Worm (Caenorhabditis elegans) whole organism, L3 larva: ENCODE measurements around the gene dyf-18.
"Not testable (repeated sequence)": the region's sequence is repeated elsewhere in the genome, so short reads cannot be mapped to it uniquely, and the experiment has no call there.

ENCODE experiments used
- ZK546.5 ChIP-seq: sonication (generic microtip); optimal IDR thresholded peaks from 2 replicates; lab custom pipeline; 2017; ENCODE audit warnings: missing biosample characterization, missing genetic modification characterization
- aly-2 ChIP-seq: fragments of 150-350 bp; optimal IDR thresholded peaks from 2 replicates; lab custom pipeline; 2014; ENCODE audit warnings: missing biosample characterization, missing genetic modification characterization
- ama-1 ChIP-seq: fragments of 150-350 bp; optimal IDR thresholded peaks from 2 replicates; lab custom pipeline; 2018
- ceh-16 ChIP-seq: sonication (generic microtip); optimal IDR thresholded peaks from 2 replicates; lab custom pipeline; 2017; ENCODE audit warnings: missing biosample characterization, missing genetic modification characterization
- daf-12 ChIP-seq: fragments of 150-350 bp; optimal IDR thresholded peaks from 2 replicates; lab custom pipeline; 2014; ENCODE audit warnings: missing biosample characterization, missing genetic modification reagents, missing genetic modification characterization
- egl-27 ChIP-seq: sonication (generic microtip); optimal IDR thresholded peaks from 4 replicates; lab custom pipeline; 2017; ENCODE audit warnings: missing biosample characterization, missing genetic modification reagents, missing genetic modification characterization
- egl-5 ChIP-seq: fragments of 150-350 bp; optimal IDR thresholded peaks from 2 replicates; lab custom pipeline; 2017; ENCODE audit warnings: missing biosample characterization, missing genetic modification reagents, missing genetic modification characterization, inconsistent platforms
- elt-1 ChIP-seq: fragments of 150-350 bp; optimal IDR thresholded peaks from 2 replicates; lab custom pipeline; 2014; ENCODE audit warnings: missing biosample characterization, missing genetic modification characterization
- elt-2 ChIP-seq: sonication (generic microtip); optimal IDR thresholded peaks from 2 replicates; lab custom pipeline; 2016; ENCODE audit warnings: missing genetic modification reagents, mild to moderate bottlenecking, missing genetic modification characterization, missing compliant biosample characterization
- elt-3 ChIP-seq, 3 experiments: fragments of 150-350 bp in 1 of 3; sonication (generic microtip) in 2 of 3; optimal IDR thresholded peaks; 2 replicates in 2 of 3; 4 replicates in 1 of 3; lab custom pipeline; 2014 to 2017; ENCODE audit warnings: missing biosample characterization in 3 of 3, missing genetic modification characterization in 3 of 3
- eor-1 ChIP-seq, 2 experiments: fragments of 150-350 bp; optimal IDR thresholded peaks; 2 replicates each; lab custom pipeline; 2014 to 2018; ENCODE audit warnings: missing biosample characterization in 2 of 2, missing genetic modification characterization in 2 of 2
- fkh-10 ChIP-seq: sonication (generic microtip); optimal IDR thresholded peaks from 2 replicates; lab custom pipeline; 2017; ENCODE audit warnings: missing biosample characterization, missing genetic modification reagents, missing genetic modification characterization
- fos-1 ChIP-seq: fragments of 150-350 bp; optimal IDR thresholded peaks from 2 replicates; lab custom pipeline; 2014; ENCODE audit warnings: missing biosample characterization, missing genetic modification characterization
- hmg-11 ChIP-seq: sonication (generic microtip); optimal IDR thresholded peaks from 2 replicates; lab custom pipeline; 2016; ENCODE audit warnings: missing genetic modification characterization, missing compliant biosample characterization
- lin-15B ChIP-seq: fragments of 150-350 bp; optimal IDR thresholded peaks from 2 replicates; lab custom pipeline; 2014; ENCODE audit warnings: missing biosample characterization, missing genetic modification characterization
- lin-39 ChIP-seq: fragments of 150-350 bp; optimal IDR thresholded peaks from 2 replicates; lab custom pipeline; 2018; ENCODE audit warnings: missing biosample characterization, missing genetic modification reagents, missing genetic modification characterization
- lsy-12 ChIP-seq: sonication (generic microtip); optimal IDR thresholded peaks from 2 replicates; lab custom pipeline; 2016; ENCODE audit warnings: mild to moderate bottlenecking, missing genetic modification characterization, missing compliant biosample characterization
- mdl-1 ChIP-seq: fragments of 150-350 bp; optimal IDR thresholded peaks from 2 replicates; lab custom pipeline; 2014; ENCODE audit warnings: missing biosample characterization, missing genetic modification characterization
- mml-1 ChIP-seq: fragments of 150-350 bp; sonication (generic microtip); optimal IDR thresholded peaks from 3 replicates; lab custom pipeline; 2014; ENCODE audit warnings: missing biosample characterization, missing genetic modification characterization
- nfya-1 ChIP-seq: sonication (generic microtip); optimal IDR thresholded peaks from 2 replicates; lab custom pipeline; 2017; ENCODE audit warnings: missing genetic modification characterization, mild to moderate bottlenecking, missing compliant biosample characterization, antibody characterized with exemption, moderate library complexity; ENCODE audit not compliant: insufficient read depth
- nhr-11 ChIP-seq: fragments of 150-350 bp; optimal IDR thresholded peaks from 2 replicates; lab custom pipeline; 2014; ENCODE audit warnings: missing biosample characterization, missing genetic modification characterization
- nhr-12 ChIP-seq: fragments of 150-350 bp; optimal IDR thresholded peaks from 2 replicates; lab custom pipeline; 2014; ENCODE audit warnings: missing biosample characterization, missing genetic modification characterization
- nhr-23 ChIP-seq: fragments of 150-350 bp; optimal IDR thresholded peaks from 2 replicates; lab custom pipeline; 2014; ENCODE audit warnings: missing biosample characterization, missing genetic modification reagents, missing genetic modification characterization
- nhr-237 ChIP-seq: fragments of 150-350 bp; optimal IDR thresholded peaks from 2 replicates; lab custom pipeline; 2014; ENCODE audit warnings: missing biosample characterization, missing genetic modification characterization
- nhr-25 ChIP-seq: sonication (generic microtip); optimal IDR thresholded peaks from 2 replicates; lab custom pipeline; 2017; ENCODE audit warnings: missing biosample characterization, missing genetic modification characterization
- nhr-28 ChIP-seq: fragments of 150-350 bp; optimal IDR thresholded peaks from 2 replicates; lab custom pipeline; 2014; ENCODE audit warnings: missing biosample characterization, missing genetic modification characterization
- nhr-43 ChIP-seq: sonication (generic microtip); optimal IDR thresholded peaks from 2 replicates; lab custom pipeline; 2016; ENCODE audit warnings: mild to moderate bottlenecking, missing genetic modification characterization, missing compliant biosample characterization; ENCODE audit not compliant: poor library complexity, severe bottlenecking
- nhr-67 ChIP-seq: fragments of 150-350 bp; optimal IDR thresholded peaks from 2 replicates; lab custom pipeline; 2014; ENCODE audit warnings: missing biosample characterization, missing genetic modification characterization
- nhr-77 ChIP-seq: fragments of 150-350 bp; optimal IDR thresholded peaks from 2 replicates; lab custom pipeline; 2014; ENCODE audit warnings: missing biosample characterization, missing genetic modification characterization
- pha-4 ChIP-seq: fragments of 150-350 bp; optimal IDR thresholded peaks from 2 replicates; lab custom pipeline; 2014; ENCODE audit warnings: missing biosample characterization, missing genetic modification reagents, missing genetic modification characterization
- skn-1 ChIP-seq: fragments of 150-350 bp; optimal IDR thresholded peaks from 2 replicates; lab custom pipeline; 2014; ENCODE audit warnings: missing biosample characterization, missing genetic modification characterization
- snpc-4 ChIP-seq: fragments of 150-350 bp; optimal IDR thresholded peaks from 2 replicates; lab custom pipeline; 2014; ENCODE audit warnings: missing biosample characterization, missing genetic modification characterization
- tbx-2 ChIP-seq: sonication (generic microtip); optimal IDR thresholded peaks from 2 replicates; lab custom pipeline; 2016; ENCODE audit warnings: mild to moderate bottlenecking, missing genetic modification characterization, missing compliant biosample characterization
- unc-62 ChIP-seq: fragments of 150-350 bp; sonication (generic microtip); optimal IDR thresholded peaks from 4 replicates; lab custom pipeline; 2014; ENCODE audit warnings: missing biosample characterization, missing genetic modification reagents, missing genetic modification characterization
- ztf-11 ChIP-seq: fragments of 150-350 bp; optimal IDR thresholded peaks from 2 replicates; lab custom pipeline; 2014; ENCODE audit warnings: missing biosample characterization, missing genetic modification characterization
- ztf-4 ChIP-seq: fragments of 150-350 bp; optimal IDR thresholded peaks from 2 replicates; lab custom pipeline; 2014; ENCODE audit warnings: missing biosample characterization, missing genetic modification characterization

The dyf-18 gene

ce11 chrIV:11801078-11801477 is at the start of gene dyf-18:
Gene dyf-18, minus strand, starts transcription at chrIV:11801178.
- no peak for TF ChIP-seq ztf-4 (tag; lab: Kevin White, UChicago)
- no peak for TF ChIP-seq nhr-25 (tag; lab: Kevin White, UChicago)
- no peak for TF ChIP-seq lin-39 (tag; lab: Kevin White, UChicago)
- no peak for TF ChIP-seq nhr-43 (tag; lab: Kevin White, UChicago)

- no peak for TF ChIP-seq fos-1
- TF ChIP-seq nhr-12 = no peak
- no peak for TF ChIP-seq mml-1 (tag; lab: Kevin White, UChicago)
- no peak for TF ChIP-seq ztf-4 (tag; lab: Kevin White, UChicago)
- no peak for TF ChIP-seq aly-2 (tag; lab: Kevin White, UChicago)
Observed at ce11 chrIV:11847771-11848312, 46.9 kb upstream of the dyf-18 start, which contains the start of the genes F38H4.6 and F38H4.4. Gene F38H4.6, minus strand, starts transcription at chrIV:11847871. Gene F38H4.4, plus strand, starts transcription at chrIV:11848262.

- no peak for TF ChIP-seq nhr-25 (tag; lab: Kevin White, UChicago)
- TF ChIP-seq pha-4 = peak; percentile 56
Observed at ce11 chrIV:11842121-11842520, 41.1 kb upstream of the dyf-18 start, which contains the start of gene F38H4.3. Gene F38H4.3, plus strand, starts transcription at chrIV:11842421.

- TF ChIP-seq ZK546.5 (tag; lab: Kevin White, UChicago) (no peak), elt-2 (no peak), ztf-11 (no peak), nhr-25 (tag; lab: Kevin White, UChicago) (no peak), aly-2 (tag; lab: Kevin White, UChicago) (no peak), unc-62 (no peak), eor-1 (tag; optimal IDR thresholded peaks at IDR 0.05; lab: Kevin White, UChicago) (no peak), egl-5 (tag; lab: Kevin White, UChicago) (no peak), daf-12 (tag; lab: Kevin White, UChicago) (no peak), mml-1 (tag; lab: Kevin White, UChicago) (no peak), tbx-2 (tag; lab: Kevin White, UChicago) (no peak), lin-15B (no peak), nhr-28 (tag; lab: Kevin White, UChicago) (no peak), nhr-43 (tag; lab: Kevin White, UChicago) (no peak), elt-3 (tag; optimal IDR thresholded peaks at IDR 0.05; lab: Kevin White, UChicago) (no peak), nhr-12 (no peak), hmg-11 (no peak), skn-1 (no peak), nhr-237 (tag; lab: Kevin White, UChicago) (no peak), nhr-77 (tag; lab: Kevin White, UChicago) (no peak)
- TF ChIP-seq, all 47 proteins: peak for 0
Observed at ce11 chrIV:11838657-11839056, 37.7 kb upstream of the dyf-18 start, which contains the start of gene fbxb-3. Gene fbxb-3, plus strand, starts transcription at chrIV:11838957.

- no peak for TF ChIP-seq mdl-1 (tag; lab: Kevin White, UChicago)
- TF ChIP-seq fkh-10 (GFP tag; lab: Kevin White, UChicago) = no peak
- no peak for TF ChIP-seq elt-1
- no peak for TF ChIP-seq ceh-16 (tag; lab: Kevin White, UChicago)
- no peak for TF ChIP-seq ztf-11
Observed at ce11 chrIV:11833456-11833855, 32.5 kb upstream of the dyf-18 start, which contains the start of gene M117.4. Gene M117.4, minus strand, starts transcription at chrIV:11833556.

- TF ChIP-seq ZK546.5, egl-5, nhr-11 (tag; lab: Kevin White, UChicago): not testable (repeated sequence)
Observed at ce11 chrIV:11828012-11828411, 27.0 kb upstream of the dyf-18 start, which contains the start of gene M117.6. Gene M117.6, minus strand, starts transcription at chrIV:11828112.

ce11 chrIV:11822454-11822853 is 21.5 kb upstream of the dyf-18 start:
- TF ChIP-seq fkh-10 (GFP tag; lab: Kevin White, UChicago) (no peak), ama-1 (lab: Kevin White, UChicago) (peak; percentile 30), skn-1 (no peak), snpc-4 (peak; percentile 60), pha-4 (peak; percentile 40), ztf-11 (no peak), lin-15B (peak; percentile 71), ZK546.5 (tag; lab: Kevin White, UChicago) (no peak), eor-1 (tag; optimal IDR thresholded peaks at IDR 0.05; lab: Kevin White, UChicago) (no peak), nhr-23 (tag; lab: Kevin White, UChicago) (peak; percentile 55), nhr-67 (tag; lab: Kevin White, UChicago) (no peak), egl-27 (tag; lab: Kevin White, UChicago) (no peak), elt-2 (no peak), nhr-11 (tag; lab: Kevin White, UChicago) (no peak), nfya-1 (peak; percentile 70), hmg-11 (peak; percentile 16), nhr-237 (tag; lab: Kevin White, UChicago) (no peak), lin-39 (tag; lab: Kevin White, UChicago) (peak; percentile 40), nhr-25 (tag; lab: Kevin White, UChicago) (peak; percentile 45), lsy-12 (tag; lab: Kevin White, UChicago) (peak; percentile 13), elt-3 (tag; optimal IDR thresholded peaks at IDR 0.05; lab: Kevin White, UChicago) (no peak), tbx-2 (tag; lab: Kevin White, UChicago) (no peak)
